Fruit fly (Drosophila melanogaster): Measurements from ENCODE around the gene CG42467.

Gene CG42467

DNA sequence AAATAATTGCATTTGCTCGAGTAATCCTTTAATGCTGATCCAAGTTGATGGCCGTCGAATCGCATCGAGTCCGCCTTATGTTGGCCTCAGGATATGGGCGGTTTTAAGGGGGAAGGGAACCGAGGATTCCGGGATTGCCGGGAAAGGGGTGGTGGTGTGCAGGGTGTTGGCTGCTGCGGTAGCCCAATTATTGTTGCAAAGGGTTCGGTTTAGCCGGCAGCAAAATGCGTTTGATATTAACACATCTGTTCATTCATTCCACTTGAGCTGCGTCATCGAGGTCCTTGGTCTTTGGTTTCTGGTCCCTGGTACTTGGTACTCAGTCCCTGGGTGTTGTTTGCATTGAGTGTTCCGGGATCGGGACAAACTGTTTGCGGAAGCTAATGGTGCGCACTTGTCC is 19.8 kb upstream of the CG42467 start (continued):
- TF ChIP-seq CG10565 (GFP tag; optimal IDR thresholded peaks at IDR 0.05) (no peak), insv (GFP tag; optimal IDR thresholded peaks at IDR 0.05) (no peak), pros (GFP tag; optimal IDR thresholded peaks at IDR 0.05) (peak; percentile 57), lola (GFP tag; optimal IDR thresholded peaks at IDR 0.05) (no peak), tll (GFP tag; optimal IDR thresholded peaks at IDR 0.05) (no peak), hth (optimal IDR thresholded peaks at IDR 0.05) (no peak), Hey (tag; optimal IDR thresholded peaks at IDR 0.05) (no peak), hb (GFP tag; IDR thresholded peaks at IDR 0.05; ENCODE audit: partially characterized antibody) (no peak), Fer1 (GFP tag; optimal IDR thresholded peaks at IDR 0.05) (no peak), crol (GFP tag; IDR thresholded peaks at IDR 0.05) (peak; percentile 31; the same call in 1 of the 2 replicates), Mrtf (GFP tag; IDR thresholded peaks at IDR 0.05) (0 out of 3 replicates have a peak, but pooled peaks have one; percentile 11), fru (optimal IDR thresholded peaks at IDR 0.05) (no peak)

DNA sequence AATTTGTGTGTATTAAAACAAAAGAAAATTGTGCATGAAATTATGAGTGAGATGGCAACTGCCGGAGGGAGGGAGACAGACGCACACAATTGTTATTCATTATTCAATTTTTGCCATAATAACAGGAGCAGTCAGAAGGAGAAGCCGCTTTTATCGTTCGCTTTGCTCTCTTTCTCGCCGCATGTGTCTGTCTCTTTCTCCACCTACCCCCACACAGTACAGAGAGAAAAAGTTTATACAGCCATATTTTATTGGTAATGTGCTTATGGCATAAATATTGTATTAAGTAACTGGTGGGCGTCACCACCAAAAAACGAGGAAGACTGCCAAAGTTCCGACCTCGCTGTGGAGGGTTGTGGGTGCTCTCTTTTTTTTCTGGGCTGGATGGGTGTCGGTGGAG is 18.6 kb upstream of the CG42467 start:
- TF ChIP-seq CG14710 (tag; optimal IDR thresholded peaks at IDR 0.05) (no peak), Sry-β (GFP tag; optimal IDR thresholded peaks at IDR 0.05) (no peak), CG8478 (optimal IDR thresholded peaks at IDR 0.05) (no peak), CG31365 (tag; optimal IDR thresholded peaks at IDR 0.05) (no peak), ash1 (GFP tag; optimal IDR thresholded peaks at IDR 0.05) (no peak), ab (GFP tag; optimal IDR thresholded peaks at IDR 0.05) (no peak), CG3163 (GFP tag; optimal IDR thresholded peaks at IDR 0.05) (no peak), Ptx1 (GFP tag; IDR thresholded peaks at IDR 0.05) (no peak), Hr78 (GFP tag; optimal IDR thresholded peaks at IDR 0.05) (no peak), CG8388 (GFP tag; optimal IDR thresholded peaks at IDR 0.05) (no peak), kah (GFP tag; optimal IDR thresholded peaks at IDR 0.05) (no peak), CG17359 (tag; optimal IDR thresholded peaks at IDR 0.05) (no peak), Poxn (GFP tag; IDR thresholded peaks at IDR 0.05) (no peak), CG10321 (GFP tag; IDR thresholded peaks at IDR 0.05) (peak; percentile 81), Nf-YC (tag; optimal IDR thresholded peaks at IDR 0.05) (peak; percentile 93), Optix (GFP tag; IDR thresholded peaks at IDR 0.05) (no peak), E2f2 (GFP tag; IDR thresholded peaks at IDR 0.05) (no peak), CG17361 (GFP tag; IDR thresholded peaks at IDR 0.05) (no peak), Dref (GFP tag; IDR thresholded peaks at IDR 0.05) (no peak), CG10462 (GFP tag; optimal IDR thresholded peaks at IDR 0.05) (no peak), ewg (GFP tag; optimal IDR thresholded peaks at IDR 0.05) (peak; percentile 31), gcm2 (GFP tag; optimal IDR thresholded peaks at IDR 0.05) (no peak), CG9215 (GFP tag; IDR thresholded peaks at IDR 0.05) (no peak), prd (optimal IDR thresholded peaks at IDR 0.05) (no peak), prd (GFP tag; IDR thresholded peaks at IDR 0.05) (no peak), CG14860 (GFP tag; IDR thresholded peaks at IDR 0.05; ENCODE audit: partially characterized antibody) (no peak), HLH3B (GFP tag; IDR thresholded peaks at IDR 0.05) (no peak), CG4707 (GFP tag; optimal IDR thresholded peaks at IDR 0.05) (no peak), ind (GFP tag; optimal IDR thresholded peaks at IDR 0.05) (no peak), CG9817 (tag; optimal IDR thresholded peaks at IDR 0.05) (no peak), CG8281 (tag; optimal IDR thresholded peaks at IDR 0.05) (no peak), sna (GFP tag; IDR thresholded peaks at IDR 0.05; ENCODE audit: partially characterized antibody) (no peak), vvl (GFP tag; IDR thresholded peaks at IDR 0.05) (peak; percentile 29; the same call in 1 of the 2 replicates), Trl (optimal IDR thresholded peaks at IDR 0.05) (peak in 1 of 2 experiments; percentile 5), Trl (GFP tag; optimal IDR thresholded peaks at IDR 0.05) (no peak), CG13624 (GFP tag; optimal IDR thresholded peaks at IDR 0.05) (no peak), CG10565 (GFP tag; optimal IDR thresholded peaks at IDR 0.05) (no peak), repo (GFP tag; optimal IDR thresholded peaks at IDR 0.05) (no peak), CG31441 (GFP tag; IDR thresholded peaks at IDR 0.05) (no peak), Bteb2 (GFP tag; optimal IDR thresholded peaks at IDR 0.05) (no peak), Jarid2 (GFP tag; optimal IDR thresholded peaks at IDR 0.05) (no peak)

All from whole organism, embryonic.